Worm (Caenorhabditis elegans): ENCODE results near the gene Y94A7B.11.

ce11 chrV:17821805-17822204, 19.4 kb upstream of the Y94A7B.11 start, which contains the start of gene srh-300:
- TF ChIP-seq klf-2 (GFP tag; conservative IDR thresholded peaks at IDR 0.05) (no peak), flt-1 (GFP tag; IDR thresholded peaks at IDR 0.05) (no peak), T22C8.4 (GFP tag; IDR thresholded peaks at IDR 0.05) (no peak), cog-1 (tag; optimal IDR thresholded peaks at IDR 0.05) (no peak), tab-1 (GFP tag; IDR thresholded peaks at IDR 0.05) (no peak), ref-1 (GFP tag; conservative IDR thresholded peaks at IDR 0.05) (no peak), ztf-23 (GFP tag; IDR thresholded peaks at IDR 0.05) (no peak)
